Fruit fly (Drosophila melanogaster) whole organism, embryonic: ENCODE measurements around the gene CG7582.

Experiments
- Asciz ChIP-seq: fragments of 200-800 bp; sonication (Bioruptor generic); optimal IDR thresholded peaks from 2 replicates; lab custom pipeline; 2017; ENCODE audit warnings: missing biosample characterization, mild to moderate bottlenecking, missing genetic modification characterization, missing genetic modification reagents
- Atf6 ChIP-seq: fragments of 200-800 bp; sonication (Bioruptor generic); IDR thresholded peaks from 2 replicates; pipeline ENCODE4 v1.3.6; 2022; ENCODE audit warnings: missing biosample characterization, missing genetic modification characterization
- C15 ChIP-seq: fragments of 200-800 bp; sonication (Bioruptor generic); IDR thresholded peaks from 3 replicates; pipeline ENCODE4 v1.3.6; 2022; ENCODE audit warnings: missing biosample characterization, missing genetic modification characterization
- CG10147 ChIP-seq: fragments of 200-800 bp; sonication (Bioruptor generic); optimal IDR thresholded peaks from 2 replicates; lab custom pipeline; 2019; ENCODE audit warnings: missing biosample characterization, mild to moderate bottlenecking, missing genetic modification characterization, moderate library complexity
- CG12219 ChIP-seq: fragments of 200-800 bp; sonication (Bioruptor generic); optimal IDR thresholded peaks from 3 replicates; lab custom pipeline; 2018; ENCODE audit warnings: missing biosample characterization, mild to moderate bottlenecking, missing genetic modification characterization
- CG12769 ChIP-seq: fragments of 200-800 bp; sonication (Bioruptor generic); optimal IDR thresholded peaks from 2 replicates; lab custom pipeline; 2019; ENCODE audit warnings: missing biosample characterization, mild to moderate bottlenecking, missing genetic modification characterization, moderate library complexity
- CG1647 ChIP-seq: fragments of 200-800 bp; sonication (Bioruptor generic); optimal IDR thresholded peaks from 3 replicates; lab custom pipeline; 2016; ENCODE audit warnings: missing biosample characterization, missing genetic modification characterization
- CG16815 ChIP-seq: fragments of 200-800 bp; sonication (Bioruptor generic); optimal IDR thresholded peaks from 3 replicates; lab custom pipeline; 2017; ENCODE audit warnings: missing biosample characterization, mild to moderate bottlenecking, missing genetic modification characterization
- CG17361 ChIP-seq: fragments of 200-800 bp; sonication (Bioruptor generic); IDR thresholded peaks from 3 replicates; pipeline ENCODE4 v1.3.6; 2022; ENCODE audit warnings: missing biosample characterization, missing genetic modification characterization
- CG18599 ChIP-seq: fragments of 200-800 bp; sonication (Bioruptor generic); optimal IDR thresholded peaks from 3 replicates; lab custom pipeline; 2017; ENCODE audit warnings: missing biosample characterization, missing genetic modification characterization, mild to moderate bottlenecking, moderate library complexity, missing genetic modification reagents
- CG2116 ChIP-seq: fragments of 200-800 bp; sonication (Bioruptor generic); optimal IDR thresholded peaks from 3 replicates; lab custom pipeline; 2018; ENCODE audit warnings: missing biosample characterization, mild to moderate bottlenecking, missing genetic modification characterization
- CG2712 ChIP-seq: fragments of 200-800 bp; optimal IDR thresholded peaks from 3 replicates; lab custom pipeline; 2019; ENCODE audit warnings: missing biosample characterization, mild to moderate bottlenecking, missing genetic modification characterization, moderate library complexity
- CG32767 ChIP-seq: fragments of 200-800 bp; sonication (Bioruptor generic); IDR thresholded peaks from 2 replicates; pipeline ENCODE4 v1.3.6; 2022; ENCODE audit warnings: missing biosample characterization, missing genetic modification characterization
- CG6683 ChIP-seq: fragments of 200-800 bp; sonication (Bioruptor generic); optimal IDR thresholded peaks from 2 replicates; lab custom pipeline; 2017; ENCODE audit warnings: missing biosample characterization, mild to moderate bottlenecking, missing genetic modification characterization, missing genetic modification reagents
- CG7745 ChIP-seq: fragments of 200-800 bp; sonication (Bioruptor generic); optimal IDR thresholded peaks from 2 replicates; lab custom pipeline; 2018; ENCODE audit warnings: missing biosample characterization, mild to moderate bottlenecking, missing genetic modification characterization, moderate library complexity
- CG7786 ChIP-seq: fragments of 200-800 bp; sonication (Bioruptor generic); optimal IDR thresholded peaks from 2 replicates; lab custom pipeline; 2016; ENCODE audit warnings: missing biosample characterization, missing genetic modification characterization
- CG9215 ChIP-seq: fragments of 200-800 bp; sonication (Bioruptor generic); IDR thresholded peaks from 2 replicates; pipeline ENCODE4 v1.3.6; 2022; ENCODE audit warnings: missing biosample characterization, missing genetic modification characterization
- CG9727 ChIP-seq: fragments of 200-800 bp; sonication (Bioruptor generic); optimal IDR thresholded peaks from 3 replicates; lab custom pipeline; 2017; ENCODE audit warnings: missing biosample characterization, mild to moderate bottlenecking, missing genetic modification characterization
- CHES-1-like ChIP-seq: fragments of 200-800 bp; sonication (Bioruptor generic); optimal IDR thresholded peaks from 2 replicates; lab custom pipeline; 2016; ENCODE audit warnings: missing biosample characterization, missing genetic modification characterization
- Dfd ChIP-seq, 2 experiments: fragments of >200 bp; optimal IDR thresholded peaks; 2 replicates each; lab custom pipeline; 2017; ENCODE audit warnings: missing biosample characterization in 2 of 2, missing genetic modification characterization in 2 of 2
- Dip2 ChIP-seq: fragments of 200-800 bp; sonication (Bioruptor generic); IDR thresholded peaks from 2 replicates; pipeline ENCODE4 v1.3.6; 2022; ENCODE audit warnings: missing biosample characterization, missing genetic modification characterization
- Fer2 ChIP-seq: fragments of 200-800 bp; sonication (Bioruptor generic); optimal IDR thresholded peaks from 2 replicates; lab custom pipeline; 2018; ENCODE audit warnings: missing biosample characterization, mild to moderate bottlenecking, missing genetic modification characterization, moderate library complexity
- HLH3B ChIP-seq: fragments of 200-800 bp; sonication (Bioruptor generic); IDR thresholded peaks from 2 replicates; pipeline ENCODE4 v1.3.6; 2022; ENCODE audit warnings: missing biosample characterization, missing genetic modification characterization
- MTF-1 ChIP-seq: fragments of 200-800 bp; sonication (Bioruptor generic); optimal IDR thresholded peaks from 2 replicates; lab custom pipeline; 2018; ENCODE audit warnings: missing biosample characterization, mild to moderate bottlenecking, missing genetic modification characterization, borderline replicate concordance
- Myb ChIP-seq: fragments of 200-800 bp; sonication (Bioruptor generic); optimal IDR thresholded peaks from 2 replicates; lab custom pipeline; 2016; ENCODE audit warnings: missing biosample characterization, missing genetic modification characterization
- NfI ChIP-seq: fragments of 200-800 bp; sonication (Bioruptor generic); optimal IDR thresholded peaks from 3 replicates; lab custom pipeline; 2018; ENCODE audit warnings: missing biosample characterization, mild to moderate bottlenecking, missing genetic modification characterization, moderate library complexity
- Rfx ChIP-seq: fragments of 200-800 bp; sonication (Bioruptor generic); IDR thresholded peaks from 2 replicates; pipeline ENCODE4 v1.3.6; 2022; ENCODE audit warnings: missing biosample characterization, missing genetic modification characterization
- Vsx1 ChIP-seq: fragments of 200-800 bp; sonication (Bioruptor generic); optimal IDR thresholded peaks from 2 replicates; lab custom pipeline; 2017; ENCODE audit warnings: missing biosample characterization, mild to moderate bottlenecking, missing genetic modification characterization, missing genetic modification reagents
- al ChIP-seq: fragments of 200-800 bp; sonication (Bioruptor generic); IDR thresholded peaks from 2 replicates; pipeline ENCODE4 v1.3.6; 2022; ENCODE audit warnings: missing biosample characterization, missing genetic modification characterization
- danr ChIP-seq: fragments of 200-800 bp; sonication (Bioruptor generic); IDR thresholded peaks from 2 replicates; pipeline ENCODE4 v1.3.6; 2022; ENCODE audit warnings: missing biosample characterization, missing genetic modification characterization
- ems ChIP-seq: fragments of 200-800 bp; sonication (Bioruptor generic); optimal IDR thresholded peaks from 3 replicates; lab custom pipeline; 2016; ENCODE audit warnings: missing biosample characterization, missing genetic modification characterization
- exex ChIP-seq: fragments of 200-800 bp; sonication (Bioruptor generic); optimal IDR thresholded peaks from 4 replicates; lab custom pipeline; 2018; ENCODE audit warnings: missing biosample characterization, mild to moderate bottlenecking, missing genetic modification characterization, moderate library complexity
- fd96Cb ChIP-seq: fragments of 200-800 bp; sonication (Bioruptor generic); optimal IDR thresholded peaks from 2 replicates; lab custom pipeline; 2018; ENCODE audit warnings: missing biosample characterization, mild to moderate bottlenecking, missing genetic modification characterization, moderate library complexity
- fru ChIP-seq: fragments of >200 bp; optimal IDR thresholded peaks from 2 replicates; lab custom pipeline; 2017
- grau ChIP-seq: fragments of 200-800 bp; optimal IDR thresholded peaks from 3 replicates; lab custom pipeline; 2019; ENCODE audit warnings: missing biosample characterization, mild to moderate bottlenecking, missing genetic modification characterization, moderate library complexity
- hth ChIP-seq: fragments of >200 bp; optimal IDR thresholded peaks from 2 replicates; lab custom pipeline; 2017; ENCODE audit warnings: inconsistent platforms
- lbe ChIP-seq: fragments of 200-800 bp; sonication (Bioruptor generic); optimal IDR thresholded peaks from 2 replicates; lab custom pipeline; 2016; ENCODE audit warnings: missing biosample characterization, mild to moderate bottlenecking, missing genetic modification characterization
- lilli ChIP-seq: fragments of 200-800 bp; sonication (Bioruptor generic); optimal IDR thresholded peaks from 3 replicates; lab custom pipeline; 2016; ENCODE audit warnings: missing biosample characterization, missing genetic modification characterization
- lmd ChIP-seq: fragments of 200-800 bp; sonication (Bioruptor generic); IDR thresholded peaks from 2 replicates; pipeline ENCODE4 v1.3.6; 2022; ENCODE audit warnings: missing biosample characterization, missing genetic modification characterization
- mld ChIP-seq: fragments of 200-800 bp; sonication (Bioruptor generic); IDR thresholded peaks from 3 replicates; pipeline ENCODE4 v1.3.6; 2022; ENCODE audit warnings: missing biosample characterization, missing genetic modification characterization; ENCODE audit not compliant: partially characterized antibody
- nerfin-1 ChIP-seq: fragments of 200-800 bp; sonication (Bioruptor generic); optimal IDR thresholded peaks from 3 replicates; lab custom pipeline; 2019; ENCODE audit warnings: missing biosample characterization, mild to moderate bottlenecking, missing genetic modification characterization, moderate library complexity
- p53 ChIP-seq: fragments of 200-800 bp; sonication (Bioruptor generic); optimal IDR thresholded peaks from 2 replicates; lab custom pipeline; 2016; ENCODE audit warnings: missing biosample characterization, missing genetic modification characterization
- pfk ChIP-seq: fragments of 200-800 bp; sonication (Bioruptor generic); optimal IDR thresholded peaks from 2 replicates; lab custom pipeline; 2018; ENCODE audit warnings: missing biosample characterization, mild to moderate bottlenecking, missing genetic modification characterization, moderate library complexity
- pros ChIP-seq: fragments of 200-800 bp; sonication (Bioruptor generic); optimal IDR thresholded peaks from 3 replicates; lab custom pipeline; 2019; ENCODE audit warnings: missing biosample characterization, mild to moderate bottlenecking, missing genetic modification characterization, moderate library complexity
- psq ChIP-seq: fragments of 200-800 bp; sonication (Bioruptor generic); optimal IDR thresholded peaks from 2 replicates; lab custom pipeline; 2017; ENCODE audit warnings: missing biosample characterization, missing genetic modification characterization
- pum ChIP-seq: fragments of 200-800 bp; sonication (Bioruptor generic); optimal IDR thresholded peaks from 2 replicates; lab custom pipeline; 2016; ENCODE audit warnings: missing biosample characterization, missing genetic modification characterization
- ranshi ChIP-seq: fragments of 200-800 bp; sonication (Bioruptor generic); IDR thresholded peaks from 2 replicates; pipeline ENCODE4 v1.3.6; 2022; ENCODE audit warnings: missing biosample characterization, missing genetic modification characterization
- rib ChIP-seq: fragments of 200-800 bp; sonication (Bioruptor generic); IDR thresholded peaks from 2 replicates; pipeline ENCODE4 v1.3.6; 2022; ENCODE audit warnings: missing biosample characterization, missing genetic modification characterization
- sens-2 ChIP-seq: fragments of 200-800 bp; sonication (Bioruptor generic); IDR thresholded peaks from 2 replicates; pipeline ENCODE4 v1.3.6; 2022; ENCODE audit warnings: missing biosample characterization, missing genetic modification characterization
- sr ChIP-seq: fragments of 200-800 bp; sonication (Bioruptor generic); IDR thresholded peaks from 3 replicates; pipeline ENCODE4 v1.3.6; 2022; ENCODE audit warnings: missing biosample characterization, missing genetic modification characterization
- tx ChIP-seq: fragments of 200-800 bp; sonication (Bioruptor generic); optimal IDR thresholded peaks from 2 replicates; lab custom pipeline; 2016; ENCODE audit warnings: missing biosample characterization, missing genetic modification characterization

CG7582 gene

DNA sequence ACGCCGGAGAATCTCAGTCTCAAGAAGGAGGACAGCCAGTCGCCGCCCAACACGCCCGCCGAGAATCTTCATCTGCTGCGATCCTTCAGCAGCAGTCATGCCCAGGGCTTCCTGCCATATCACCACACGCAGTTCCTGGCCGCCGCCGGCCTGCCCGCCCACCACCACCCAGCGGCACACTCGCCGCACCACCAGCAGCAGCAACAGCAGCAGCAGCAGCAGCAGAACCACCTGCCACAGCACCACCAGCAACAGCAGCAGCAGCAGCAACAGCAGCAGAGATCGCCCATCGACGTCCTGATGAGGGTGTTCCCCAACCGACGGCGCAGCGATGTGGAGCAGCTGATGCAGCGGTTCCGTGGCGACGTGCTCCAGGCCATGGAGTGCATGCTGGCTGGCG lies 13.7 kb upstream of the CG7582 start:
- TF ChIP-seq CHES-1-like (GFP tag; lab: Kevin White, UChicago) = no peak
- no peak for TF ChIP-seq Dip2 (GFP tag; lab: Robert Waterston, UW)
- no peak for TF ChIP-seq lmd (GFP tag; lab: Robert Waterston, UW)
- TF ChIP-seq Dfd (GFP tag; optimal IDR thresholded peaks at IDR 0.05; lab: Kevin White, UChicago) = no peak
- TF ChIP-seq exex = no peak
- TF ChIP-seq pum (GFP tag; lab: Kevin White, UChicago) = no peak
- TF ChIP-seq CG1647 = no peak
- no peak for TF ChIP-seq Fer2 (tag; lab: Kevin White, UChicago)
- TF ChIP-seq lilli (GFP tag; lab: Kevin White, UChicago) = no peak
- TF ChIP-seq p53 (GFP tag; lab: Kevin White, UChicago) = no peak
- TF ChIP-seq al (GFP tag; lab: Robert Waterston, UW) = no peak
- TF ChIP-seq fd96Cb = no peak
- TF ChIP-seq CG2116 = no peak
- TF ChIP-seq Vsx1 = no peak
- no peak for TF ChIP-seq NfI

DNA sequence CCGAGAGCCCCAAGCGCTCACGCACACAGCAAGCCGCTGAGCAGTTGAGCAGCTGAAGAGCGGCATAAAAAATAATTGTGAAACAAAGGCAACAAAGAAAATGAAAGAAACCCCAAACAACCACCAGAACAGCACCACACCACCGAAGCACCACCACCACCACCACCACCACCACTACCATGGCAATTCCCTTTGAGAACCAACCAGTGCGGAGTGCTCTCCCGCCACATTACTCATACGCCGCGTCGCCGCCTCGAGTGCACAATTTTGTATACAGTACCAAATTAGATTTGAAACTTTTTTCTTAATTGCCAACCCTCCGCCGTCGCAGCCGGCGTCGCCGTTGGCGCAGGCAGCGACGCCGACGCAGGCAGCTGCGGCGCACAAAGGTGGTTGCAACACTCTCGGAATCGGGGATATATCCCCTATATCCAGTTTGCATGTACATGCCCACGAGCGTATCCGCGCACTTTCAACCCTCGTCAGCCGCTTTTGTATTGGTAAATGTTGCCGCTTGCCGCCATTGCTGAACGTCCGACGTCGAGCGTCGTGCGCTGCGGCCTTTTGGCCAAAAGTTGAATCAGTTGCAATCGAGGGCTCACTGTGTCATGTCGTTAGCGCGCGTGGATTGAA lies 10.0 kb upstream of the CG7582 start, which contains the start of gene dmrt99B:
Gene dmrt99B (plus strand): TSS at position 583 of the 633 bp plus-strand sequence.
- 0 out of 2 replicates have a peak, but pooled peaks have one; percentile 15 for TF ChIP-seq CG32767 (GFP tag; lab: Robert Waterston, UW)
- no peak for TF ChIP-seq CG7745
- no peak for TF ChIP-seq Myb (GFP tag; lab: Kevin White, UChicago)
- no peak for TF ChIP-seq hth (lab: Kevin White, UChicago)
- TF ChIP-seq Asciz (GFP tag; lab: Kevin White, UChicago) = no peak
- TF ChIP-seq ems (GFP tag; lab: Kevin White, UChicago) = no peak
- TF ChIP-seq pfk = no peak
- no peak for TF ChIP-seq CG16815 (GFP tag; lab: Kevin White, UChicago)
- no peak for TF ChIP-seq CG12219
- no peak for TF ChIP-seq ranshi (GFP tag; lab: Robert Waterston, UW)
- no peak for TF ChIP-seq CG2116
- no peak for TF ChIP-seq CG9727 (GFP tag; lab: Kevin White, UChicago)
- TF ChIP-seq danr (GFP tag; lab: Robert Waterston, UW) = no peak
- TF ChIP-seq lbe (GFP tag; lab: Kevin White, UChicago) = no peak
- TF ChIP-seq mld (GFP tag; lab: Robert Waterston, UW) = no peak
- no peak for TF ChIP-seq CG17361
- TF ChIP-seq CG9215 (GFP tag; lab: Robert Waterston, UW) = no peak
- no peak for TF ChIP-seq CG2712
- TF ChIP-seq CG10147 = no peak
- TF ChIP-seq CG12769 (tag; lab: Kevin White, UChicago) = no peak
- no peak for TF ChIP-seq pros (GFP tag; lab: Kevin White, UChicago)
- no peak for TF ChIP-seq rib (GFP tag; lab: Robert Waterston, UW)
- TF ChIP-seq CG6683 = no peak
- no peak for TF ChIP-seq CG7786 (GFP tag; lab: Kevin White, UChicago)
- TF ChIP-seq psq (GFP tag; lab: Kevin White, UChicago) = no peak
- TF ChIP-seq fru (lab: Kevin White, UChicago) = no peak
- TF ChIP-seq C15 = no peak
- no peak for TF ChIP-seq HLH3B (GFP tag; lab: Robert Waterston, UW)
- TF ChIP-seq CG18599 (GFP tag; lab: Kevin White, UChicago) = no peak
- TF ChIP-seq tx (GFP tag; lab: Kevin White, UChicago) = no peak
- peak; percentile 6 for TF ChIP-seq grau (tag; lab: Kevin White, UChicago)
- TF ChIP-seq sens-2 (GFP tag; lab: Robert Waterston, UW) = no peak
- TF ChIP-seq sr (GFP tag; lab: Robert Waterston, UW) = no peak
- no peak for TF ChIP-seq Vsx1
- no peak for TF ChIP-seq MTF-1
- TF ChIP-seq nerfin-1 (tag; lab: Kevin White, UChicago) = no peak
- no peak for TF ChIP-seq Atf6 (GFP tag; lab: Robert Waterston, UW)
- TF ChIP-seq Rfx (GFP tag; lab: Robert Waterston, UW) = no peak
